Worm (Caenorhabditis elegans) whole organism, late embryonic: ENCODE measurements around the gene gna-1.
A peak's percentile ranks its signal among the peaks of the same experiment; 100 is the strongest.

Experiments used
- C08G9.2 ChIP-seq: sonication (generic microtip); optimal IDR thresholded peaks from 2 replicates; lab custom pipeline; 2016; ENCODE audit warnings: mild to moderate bottlenecking, missing genetic modification characterization, moderate library complexity, missing compliant biosample characterization
- F13H6.1 ChIP-seq: sonication (generic microtip); optimal IDR thresholded peaks from 2 replicates; lab custom pipeline; 2016; ENCODE audit warnings: missing genetic modification characterization, missing compliant biosample characterization
- K09A11.1 ChIP-seq: sonication (generic microtip); optimal IDR thresholded peaks from 2 replicates; lab custom pipeline; 2017; ENCODE audit warnings: antibody characterized with exemption, mild to moderate bottlenecking, missing genetic modification characterization, missing compliant biosample characterization; ENCODE audit not compliant: insufficient read depth
- Y22D7AL.16 ChIP-seq: sonication (generic microtip); optimal IDR thresholded peaks from 2 replicates; lab custom pipeline; 2016; ENCODE audit warnings: missing genetic modification characterization, missing compliant biosample characterization
- ahr-1 ChIP-seq: sonication (generic microtip); optimal IDR thresholded peaks from 2 replicates; lab custom pipeline; 2016; ENCODE audit warnings: missing genetic modification characterization, missing compliant biosample characterization
- ceh-14 ChIP-seq: sonication (generic microtip); optimal IDR thresholded peaks from 2 replicates; lab custom pipeline; 2016; ENCODE audit warnings: missing genotype, missing genetic modification characterization, missing compliant biosample characterization
- ceh-18 ChIP-seq: sonication (generic microtip); optimal IDR thresholded peaks from 2 replicates; lab custom pipeline; 2016; ENCODE audit warnings: missing genetic modification characterization, missing compliant biosample characterization
- ceh-2 ChIP-seq: sonication (generic microtip); optimal IDR thresholded peaks from 2 replicates; lab custom pipeline; 2016; ENCODE audit warnings: missing genotype, missing genetic modification characterization, missing compliant biosample characterization
- ceh-22 ChIP-seq: sonication (generic microtip); optimal IDR thresholded peaks from 2 replicates; lab custom pipeline; 2017; ENCODE audit warnings: missing biosample characterization, missing genetic modification characterization
- ceh-31 ChIP-seq: sonication (generic microtip); optimal IDR thresholded peaks from 2 replicates; lab custom pipeline; 2016; ENCODE audit warnings: missing genetic modification characterization, missing compliant biosample characterization
- ceh-34 ChIP-seq: sonication (generic microtip); optimal IDR thresholded peaks from 2 replicates; lab custom pipeline; 2016; ENCODE audit warnings: mild to moderate bottlenecking, missing genetic modification characterization, missing compliant biosample characterization
- ceh-9 ChIP-seq: sonication (generic microtip); optimal IDR thresholded peaks from 2 replicates; lab custom pipeline; 2016; ENCODE audit warnings: mild to moderate bottlenecking, missing genetic modification characterization, inconsistent platforms, missing compliant biosample characterization
- dmd-4 ChIP-seq: sonication (generic microtip); optimal IDR thresholded peaks from 2 replicates; lab custom pipeline; 2016; ENCODE audit warnings: borderline replicate concordance, missing genetic modification characterization, missing compliant biosample characterization
- dve-1 ChIP-seq: sonication (generic microtip); optimal IDR thresholded peaks from 2 replicates; lab custom pipeline; 2017; ENCODE audit warnings: antibody characterized with exemption, mild to moderate bottlenecking, missing genetic modification characterization, missing compliant biosample characterization
- elt-2 ChIP-seq: sonication (generic microtip); optimal IDR thresholded peaks from 2 replicates; lab custom pipeline; 2016; ENCODE audit warnings: missing genetic modification reagents, missing genetic modification characterization, missing compliant biosample characterization
- ets-4 ChIP-seq: sonication (generic microtip); optimal IDR thresholded peaks from 2 replicates; lab custom pipeline; 2016; ENCODE audit warnings: missing genetic modification characterization, missing compliant biosample characterization
- eyg-1 ChIP-seq: sonication (generic microtip); optimal IDR thresholded peaks from 2 replicates; lab custom pipeline; 2016; ENCODE audit warnings: missing genotype, missing genetic modification characterization, missing compliant biosample characterization
- fax-1 ChIP-seq: sonication (generic microtip); optimal IDR thresholded peaks from 2 replicates; lab custom pipeline; 2016; ENCODE audit warnings: missing genotype, missing genetic modification characterization, missing compliant biosample characterization
- fkh-6 ChIP-seq: sonication (generic microtip); optimal IDR thresholded peaks from 2 replicates; lab custom pipeline; 2016; ENCODE audit warnings: missing genetic modification characterization, missing compliant biosample characterization
- gmeb-2 ChIP-seq: sonication (generic microtip); optimal IDR thresholded peaks from 2 replicates; lab custom pipeline; 2016; ENCODE audit warnings: missing genetic modification characterization, inconsistent platforms, missing compliant biosample characterization
- hlh-15 ChIP-seq: sonication (generic microtip); optimal IDR thresholded peaks from 2 replicates; lab custom pipeline; 2016; ENCODE audit warnings: missing genetic modification characterization, missing compliant biosample characterization
- hlh-8 ChIP-seq: sonication (generic microtip); optimal IDR thresholded peaks from 2 replicates; lab custom pipeline; 2016; ENCODE audit warnings: missing genotype, missing genetic modification characterization, missing compliant biosample characterization
- lim-6 ChIP-seq: sonication (generic microtip); optimal IDR thresholded peaks from 2 replicates; lab custom pipeline; 2016; ENCODE audit warnings: missing genetic modification characterization, missing compliant biosample characterization
- lin-11 ChIP-seq: fragments of 200-800 bp; sonication (Bioruptor generic); optimal IDR thresholded peaks from 2 replicates; lab custom pipeline; 2018; ENCODE audit warnings: mild to moderate bottlenecking, missing genetic modification characterization, missing compliant biosample characterization
- madf-2 ChIP-seq: sonication (generic microtip); optimal IDR thresholded peaks from 2 replicates; lab custom pipeline; 2017; ENCODE audit warnings: missing genetic modification characterization, missing compliant biosample characterization
- mec-3 ChIP-seq: sonication (generic microtip); optimal IDR thresholded peaks from 2 replicates; lab custom pipeline; 2016; ENCODE audit warnings: borderline replicate concordance, missing genetic modification characterization, missing compliant biosample characterization
- nfya-1 ChIP-seq: sonication (generic microtip); optimal IDR thresholded peaks from 2 replicates; lab custom pipeline; 2017; ENCODE audit warnings: missing genetic modification characterization, mild to moderate bottlenecking, missing compliant biosample characterization, antibody characterized with exemption, moderate library complexity
- nhr-232 ChIP-seq: sonication (generic microtip); optimal IDR thresholded peaks from 2 replicates; lab custom pipeline; 2016; ENCODE audit warnings: missing genetic modification characterization, missing compliant biosample characterization
- npax-4 ChIP-seq: sonication (generic microtip); optimal IDR thresholded peaks from 2 replicates; lab custom pipeline; 2016; ENCODE audit warnings: missing genetic modification characterization, missing compliant biosample characterization
- odd-2 ChIP-seq: sonication (generic microtip); optimal IDR thresholded peaks from 2 replicates; lab custom pipeline; 2017; ENCODE audit warnings: antibody characterized with exemption, mild to moderate bottlenecking, missing genetic modification characterization, missing compliant biosample characterization
- pag-3 ChIP-seq: sonication (generic microtip); optimal IDR thresholded peaks from 2 replicates; lab custom pipeline; 2016; ENCODE audit warnings: missing compliant biosample characterization, missing genetic modification characterization, borderline replicate concordance
- pat-9 ChIP-seq: fragments of 200-800 bp; sonication (Bioruptor generic); optimal IDR thresholded peaks from 2 replicates; lab custom pipeline; 2018; ENCODE audit warnings: mild to moderate bottlenecking, missing genetic modification characterization, moderate library complexity, missing compliant biosample characterization
- pha-2 ChIP-seq: sonication (generic microtip); optimal IDR thresholded peaks from 2 replicates; lab custom pipeline; 2017; ENCODE audit warnings: mild to moderate bottlenecking, missing genetic modification characterization, missing compliant biosample characterization
- pros-1 ChIP-seq: fragments of 150-350 bp; optimal IDR thresholded peaks from 2 replicates; lab custom pipeline; 2014; ENCODE audit warnings: missing biosample characterization, missing genetic modification reagents, missing genetic modification characterization
- ref-2 ChIP-seq: sonication (generic microtip); optimal IDR thresholded peaks from 2 replicates; lab custom pipeline; 2016; ENCODE audit warnings: missing genetic modification characterization, missing compliant biosample characterization
- rnt-1 ChIP-seq: sonication (generic microtip); optimal IDR thresholded peaks from 2 replicates; lab custom pipeline; 2016; ENCODE audit warnings: missing genetic modification characterization, missing compliant biosample characterization
- sdc-2 ChIP-seq: sonication (generic microtip); optimal IDR thresholded peaks from 2 replicates; lab custom pipeline; 2016; ENCODE audit warnings: missing genotype, missing genetic modification characterization, missing compliant biosample characterization
- sox-2 ChIP-seq: fragments of 200-800 bp; sonication (Bioruptor generic); IDR thresholded peaks from 2 replicates; pipeline ENCODE4 v1.3.6; 2022; ENCODE audit warnings: missing genetic modification reagents, missing genetic modification characterization, missing compliant biosample characterization
- syd-9 ChIP-seq: sonication (generic microtip); optimal IDR thresholded peaks from 2 replicates; lab custom pipeline; 2016; ENCODE audit warnings: mild to moderate bottlenecking, missing genetic modification characterization, moderate library complexity, missing compliant biosample characterization
- tbx-2 ChIP-seq: sonication (generic microtip); optimal IDR thresholded peaks from 2 replicates; lab custom pipeline; 2016; ENCODE audit warnings: missing genetic modification characterization, missing compliant biosample characterization
- tbx-7 ChIP-seq: sonication (generic microtip); optimal IDR thresholded peaks from 2 replicates; lab custom pipeline; 2016; ENCODE audit warnings: missing genotype, missing genetic modification characterization, missing compliant biosample characterization
- ttx-3 ChIP-seq: sonication (generic microtip); optimal IDR thresholded peaks from 2 replicates; lab custom pipeline; 2016; ENCODE audit warnings: missing genetic modification reagents, missing genetic modification characterization, missing compliant biosample characterization
- unc-42 ChIP-seq: sonication (generic microtip); optimal IDR thresholded peaks from 2 replicates; lab custom pipeline; 2016; ENCODE audit warnings: missing genotype, missing genetic modification characterization, missing compliant biosample characterization
- unc-86 ChIP-seq: sonication (generic microtip); optimal IDR thresholded peaks from 2 replicates; lab custom pipeline; 2016; ENCODE audit warnings: missing genetic modification characterization, missing compliant biosample characterization
- zip-5 ChIP-seq: sonication (generic microtip); optimal IDR thresholded peaks from 2 replicates; lab custom pipeline; 2016; ENCODE audit warnings: missing genetic modification characterization, missing compliant biosample characterization
- ztf-16 ChIP-seq: sonication (generic microtip); optimal IDR thresholded peaks from 2 replicates; lab custom pipeline; 2017; ENCODE audit warnings: missing genetic modification characterization, missing compliant biosample characterization

Gene gna-1

ce11 chrV:10355773-10356335 is 35.9 kb upstream of the gna-1 start, which contains the start of gene sluh-7:
sluh-7 (minus strand) TSS chrV:10355823.
- TF ChIP-seq mec-3 (tag; lab: Kevin White, UChicago), result peak; percentile 81
- TF ChIP-seq tbx-2 (tag; lab: Kevin White, UChicago), result peak; percentile 95
- peak; percentile 37 for TF ChIP-seq ztf-16 (tag; lab: Kevin White, UChicago)
- no peak for TF ChIP-seq gmeb-2 (tag; lab: Kevin White, UChicago)
- TF ChIP-seq sdc-2 (tag; lab: Kevin White, UChicago), result peak; percentile 36
- no peak for TF ChIP-seq sox-2
- TF ChIP-seq ttx-3 (tag; lab: Kevin White, UChicago), result peak; percentile 44
- no peak for TF ChIP-seq odd-2 (tag; lab: Kevin White, UChicago)
- peak; percentile 98 for TF ChIP-seq C08G9.2 (tag; lab: Kevin White, UChicago)
- no peak for TF ChIP-seq pat-9 (tag; lab: Kevin White, UChicago)
- peak; percentile 8 for TF ChIP-seq pha-2 (tag; lab: Kevin White, UChicago)
- TF ChIP-seq ceh-31 (tag; lab: Kevin White, UChicago), result peak; percentile 96
- TF ChIP-seq ref-2 (tag; lab: Kevin White, UChicago), result peak; percentile 88
- peak; percentile 52 for TF ChIP-seq ahr-1 (tag; lab: Kevin White, UChicago)
- TF ChIP-seq nfya-1, result peak; percentile 50
- TF ChIP-seq unc-42, result peak; percentile 11
- no peak for TF ChIP-seq lin-11
- peak; percentile 19 for TF ChIP-seq eyg-1 (tag; lab: Kevin White, UChicago)
- TF ChIP-seq F13H6.1 (tag; lab: Kevin White, UChicago), result peak; percentile 49
- no peak for TF ChIP-seq nhr-232 (tag; lab: Kevin White, UChicago)
- peak; percentile 93 for TF ChIP-seq tbx-7 (tag; lab: Kevin White, UChicago)
- peak; percentile 68 for TF ChIP-seq unc-86 (tag; lab: Kevin White, UChicago)
- peak; percentile 91 for TF ChIP-seq hlh-8 (tag; lab: Kevin White, UChicago)
- TF ChIP-seq pros-1 (tag; lab: Kevin White, UChicago), result no peak
- no peak for TF ChIP-seq npax-4 (tag; lab: Kevin White, UChicago)
- TF ChIP-seq ceh-9 (tag; lab: Kevin White, UChicago), result no peak
- peak; percentile 32 for TF ChIP-seq ceh-18 (tag; lab: Kevin White, UChicago)
- TF ChIP-seq madf-2, result no peak
- TF ChIP-seq ceh-2 (tag; lab: Kevin White, UChicago), result peak; percentile 96
- no peak for TF ChIP-seq pag-3 (tag; lab: Kevin White, UChicago)
- TF ChIP-seq lim-6 (tag; lab: Kevin White, UChicago), result peak; percentile 72
- no peak for TF ChIP-seq ceh-22 (tag; lab: Kevin White, UChicago)
- peak; percentile 79 for TF ChIP-seq fkh-6 (tag; lab: Kevin White, UChicago)
- TF ChIP-seq zip-5, result peak; percentile 90
- TF ChIP-seq hlh-15 (tag; lab: Kevin White, UChicago), result peak; percentile 48
- peak; percentile 73 for TF ChIP-seq ceh-14
- peak; percentile 71 for TF ChIP-seq elt-2 (tag; lab: Kevin White, UChicago)
- no peak for TF ChIP-seq Y22D7AL.16 (tag; lab: Kevin White, UChicago)
- TF ChIP-seq rnt-1, result peak; percentile 79
- no peak for TF ChIP-seq dve-1
- no peak for TF ChIP-seq syd-9 (tag; lab: Kevin White, UChicago)
- peak; percentile 90 for TF ChIP-seq ets-4 (tag; lab: Kevin White, UChicago)
- TF ChIP-seq fax-1 (tag; lab: Kevin White, UChicago), result peak; percentile 74
- TF ChIP-seq K09A11.1 (tag; lab: Kevin White, UChicago), result no peak
- no peak for TF ChIP-seq dmd-4 (tag; lab: Kevin White, UChicago)
- peak; percentile 52 for TF ChIP-seq ceh-34 (tag; lab: Kevin White, UChicago)
- TF ChIP-seq, all 69 proteins: peak for 29
